Worm (Caenorhabditis elegans) whole organism, young adult: ENCODE measurements around the gene unc-7.

Experiments
- B0035.1 ChIP-seq: sonication (generic microtip); optimal IDR thresholded peaks from 2 replicates; lab custom pipeline; 2016; ENCODE audit warnings: missing genetic modification characterization, mild to moderate bottlenecking, missing compliant biosample characterization, missing genotype, missing genetic modification reagents
- B0261.1 ChIP-seq: sonication (generic microtip); optimal IDR thresholded peaks from 2 replicates; lab custom pipeline; 2016; ENCODE audit warnings: mild to moderate bottlenecking, missing genetic modification characterization, moderate library complexity, missing compliant biosample characterization
- D2030.7 ChIP-seq: fragments of 200-800 bp; sonication (Bioruptor generic); IDR thresholded peaks from 2 replicates; pipeline ENCODE4 v1.3.6; 2022; ENCODE audit warnings: missing genetic modification reagents, missing genetic modification characterization, missing compliant biosample characterization
- F10E7.11 ChIP-seq: sonication (generic microtip); optimal IDR thresholded peaks from 2 replicates; lab custom pipeline; 2017; ENCODE audit warnings: mild to moderate bottlenecking, missing genetic modification characterization, moderate library complexity, missing compliant biosample characterization
- F23B12.7 ChIP-seq: sonication (generic microtip); optimal IDR thresholded peaks from 2 replicates; lab custom pipeline; 2017; ENCODE audit warnings: missing genetic modification characterization, mild to moderate bottlenecking, missing compliant biosample characterization, antibody characterized with exemption, moderate library complexity; ENCODE audit not compliant: insufficient read depth
- F52B5.7 ChIP-seq: sonication (generic microtip); optimal IDR thresholded peaks from 2 replicates; lab custom pipeline; 2016; ENCODE audit warnings: mild to moderate bottlenecking, missing genetic modification characterization, missing compliant biosample characterization
- K11D2.4 ChIP-seq: fragments of 200-800 bp; sonication (Bioruptor generic); IDR thresholded peaks from 2 replicates; pipeline ENCODE4 v1.3.6; 2022; ENCODE audit warnings: missing genetic modification reagents, missing genetic modification characterization, missing compliant biosample characterization
- K12H6.12 ChIP-seq: fragments of 200-800 bp; sonication (Bioruptor generic); optimal IDR thresholded peaks from 2 replicates; lab custom pipeline; 2018; ENCODE audit warnings: mild to moderate bottlenecking, missing genetic modification characterization, missing compliant biosample characterization
- T07F8.4 ChIP-seq: sonication (generic microtip); optimal IDR thresholded peaks from 2 replicates; lab custom pipeline; 2016; ENCODE audit warnings: mild to moderate bottlenecking, missing genetic modification characterization, moderate library complexity, missing compliant biosample characterization
- T26A5.8 ChIP-seq: sonication (generic microtip); optimal IDR thresholded peaks from 2 replicates; lab custom pipeline; 2016; ENCODE audit warnings: missing genetic modification characterization, missing compliant biosample characterization
- Y79H2A.3 ChIP-seq: fragments of 200-800 bp; sonication (Bioruptor generic); conservative IDR thresholded peaks from 2 replicates; pipeline ENCODE4 v1.3.6; 2022; ENCODE audit warnings: missing genetic modification reagents, missing genetic modification characterization, missing compliant biosample characterization
- aptf-3 ChIP-seq: fragments of 200-800 bp; sonication (Bioruptor generic); IDR thresholded peaks from 2 replicates; pipeline ENCODE4 v1.3.6; 2022; ENCODE audit warnings: missing genetic modification characterization, missing compliant biosample characterization
- atf-7 ChIP-seq: sonication (generic microtip); optimal IDR thresholded peaks from 2 replicates; lab custom pipeline; 2017; ENCODE audit warnings: mild to moderate bottlenecking, missing genetic modification characterization, missing compliant biosample characterization
- attf-3 ChIP-seq: fragments of 200-800 bp; sonication (Bioruptor generic); conservative IDR thresholded peaks from 2 replicates; pipeline ENCODE4 v1.3.6; 2022; ENCODE audit warnings: missing genetic modification reagents, missing genetic modification characterization, missing compliant biosample characterization
- ccch-3 ChIP-seq: fragments of 200-800 bp; sonication (Bioruptor generic); optimal IDR thresholded peaks from 2 replicates; lab custom pipeline; 2018; ENCODE audit warnings: mild to moderate bottlenecking, missing genetic modification characterization, missing compliant biosample characterization
- ceh-100 ChIP-seq: fragments of 200-800 bp; sonication (Bioruptor generic); IDR thresholded peaks from 2 replicates; pipeline ENCODE4 v1.3.6; 2022; ENCODE audit warnings: missing genetic modification reagents, missing genetic modification characterization, missing compliant biosample characterization
- ceh-79 ChIP-seq: sonication (generic microtip); optimal IDR thresholded peaks from 2 replicates; lab custom pipeline; 2017; ENCODE audit warnings: mild to moderate bottlenecking, missing genetic modification characterization, missing compliant biosample characterization
- die-1 ChIP-seq: sonication (generic microtip); optimal IDR thresholded peaks from 2 replicates; lab custom pipeline; 2016; ENCODE audit warnings: missing genotype, mild to moderate bottlenecking, missing genetic modification characterization, missing compliant biosample characterization
- dpff-1 ChIP-seq: sonication (generic microtip); optimal IDR thresholded peaks from 2 replicates; lab custom pipeline; 2017; ENCODE audit warnings: mild to moderate bottlenecking, missing genetic modification characterization, missing compliant biosample characterization
- dpl-1 ChIP-seq: fragments of 150-350 bp; optimal IDR thresholded peaks from 2 replicates; lab custom pipeline; 2014; ENCODE audit warnings: missing biosample characterization, missing genetic modification reagents, missing genetic modification characterization
- efl-1 ChIP-seq: fragments of 150-350 bp; optimal IDR thresholded peaks from 2 replicates; lab custom pipeline; 2014; ENCODE audit warnings: missing biosample characterization, missing genetic modification reagents, missing genetic modification characterization
- hlh-12 ChIP-seq: sonication (generic microtip); optimal IDR thresholded peaks from 2 replicates; lab custom pipeline; 2016; ENCODE audit warnings: missing genetic modification characterization, missing compliant biosample characterization
- hlh-26 ChIP-seq: fragments of 200-800 bp; sonication (Bioruptor generic); conservative IDR thresholded peaks from 2 replicates; pipeline ENCODE4 v1.3.6; 2022; ENCODE audit warnings: missing genetic modification reagents, missing genetic modification characterization, missing compliant biosample characterization
- hmg-1.2 ChIP-seq: fragments of 200-800 bp; sonication (Bioruptor generic); IDR thresholded peaks from 2 replicates; pipeline ENCODE4 v1.3.6; 2022; ENCODE audit warnings: missing genetic modification reagents, missing genetic modification characterization, missing compliant biosample characterization
- hsf-1 ChIP-seq: fragments of 200-800 bp; sonication (Bioruptor generic); IDR thresholded peaks from 2 replicates; pipeline ENCODE4 v1.3.6; 2022; ENCODE audit warnings: missing genetic modification reagents, missing genetic modification characterization, missing compliant biosample characterization
- lsy-27 ChIP-seq: sonication (generic microtip); optimal IDR thresholded peaks from 2 replicates; lab custom pipeline; 2017; ENCODE audit warnings: missing genetic modification characterization, mild to moderate bottlenecking, missing compliant biosample characterization, antibody characterized with exemption, missing genotype, borderline replicate concordance; ENCODE audit not compliant: insufficient read depth
- madf-10 ChIP-seq: sonication (generic microtip); optimal IDR thresholded peaks from 2 replicates; lab custom pipeline; 2016; ENCODE audit warnings: mild to moderate bottlenecking, missing genetic modification characterization, missing compliant biosample characterization
- madf-3 ChIP-seq: fragments of 200-800 bp; sonication (Bioruptor generic); IDR thresholded peaks from 2 replicates; pipeline ENCODE4 v1.3.6; 2022; ENCODE audit warnings: missing genetic modification reagents, missing genetic modification characterization, missing compliant biosample characterization
- madf-8 ChIP-seq: fragments of 200-800 bp; sonication (Bioruptor generic); conservative IDR thresholded peaks from 2 replicates; pipeline ENCODE4 v1.3.6; 2022; ENCODE audit warnings: missing genetic modification reagents, missing genetic modification characterization, missing compliant biosample characterization
- mcd-1 ChIP-seq: fragments of 200-800 bp; sonication (Bioruptor generic); IDR thresholded peaks from 2 replicates; pipeline ENCODE4 v1.3.6; 2022; ENCODE audit warnings: missing genetic modification reagents, missing genetic modification characterization, missing compliant biosample characterization
- mes-4 ChIP-seq: sonication (generic microtip); optimal IDR thresholded peaks from 2 replicates; lab custom pipeline; 2016; ENCODE audit warnings: missing genotype, missing genetic modification characterization, missing compliant biosample characterization
- mxl-1 ChIP-seq: sonication (generic microtip); optimal IDR thresholded peaks from 2 replicates; lab custom pipeline; 2016; ENCODE audit warnings: missing genetic modification characterization, missing compliant biosample characterization
- nfya-2 ChIP-seq: fragments of 200-800 bp; sonication (Bioruptor generic); IDR thresholded peaks from 2 replicates; pipeline ENCODE4 v1.3.6; 2022; ENCODE audit warnings: missing genetic modification reagents, missing genetic modification characterization, missing compliant biosample characterization
- nfyb-1 ChIP-seq: fragments of 200-800 bp; sonication (Bioruptor generic); IDR thresholded peaks from 2 replicates; pipeline ENCODE4 v1.3.6; 2022; ENCODE audit warnings: missing genetic modification reagents, missing genetic modification characterization, missing compliant biosample characterization
- nhr-80 ChIP-seq: sonication (generic microtip); optimal IDR thresholded peaks from 2 replicates; lab custom pipeline; 2016; ENCODE audit warnings: missing genetic modification characterization, missing compliant biosample characterization
- pha-4 ChIP-seq: fragments of 150-350 bp; sonication (generic microtip); optimal IDR thresholded peaks from 2 replicates; lab custom pipeline; 2014; ENCODE audit warnings: missing biosample characterization, missing genetic modification reagents, missing genetic modification characterization
- rcor-1 ChIP-seq: fragments of 200-800 bp; sonication (Bioruptor generic); IDR thresholded peaks from 2 replicates; pipeline ENCODE4 v1.3.6; 2022; ENCODE audit warnings: missing genetic modification reagents, missing genetic modification characterization, missing compliant biosample characterization
- repo-1 ChIP-seq: sonication (generic microtip); optimal IDR thresholded peaks from 2 replicates; lab custom pipeline; 2017; ENCODE audit warnings: mild to moderate bottlenecking, missing genetic modification characterization, missing compliant biosample characterization
- sea-2 ChIP-seq: fragments of 200-800 bp; sonication (Bioruptor generic); IDR thresholded peaks from 2 replicates; pipeline ENCODE4 v1.3.6; 2022; ENCODE audit warnings: missing genetic modification characterization, missing compliant biosample characterization
- snpc-1.1 ChIP-seq: sonication (generic microtip); optimal IDR thresholded peaks from 2 replicates; lab custom pipeline; 2017; ENCODE audit warnings: missing genetic modification characterization, mild to moderate bottlenecking, missing compliant biosample characterization, antibody characterized with exemption, moderate library complexity, missing genotype, missing genetic modification reagents; ENCODE audit not compliant: insufficient read depth
- snpc-1.3 ChIP-seq: sonication (generic microtip); optimal IDR thresholded peaks from 2 replicates; lab custom pipeline; 2017; ENCODE audit warnings: missing genetic modification characterization, mild to moderate bottlenecking, missing compliant biosample characterization, antibody characterized with exemption, moderate library complexity, missing genotype, missing genetic modification reagents; ENCODE audit not compliant: insufficient read depth
- sptf-2 ChIP-seq: fragments of 200-800 bp; sonication (Bioruptor generic); optimal IDR thresholded peaks from 2 replicates; lab custom pipeline; 2018; ENCODE audit warnings: mild to moderate bottlenecking, missing genetic modification characterization, missing compliant biosample characterization
- tbx-9 ChIP-seq: sonication (generic microtip); optimal IDR thresholded peaks from 2 replicates; lab custom pipeline; 2016; ENCODE audit warnings: borderline replicate concordance, missing genetic modification characterization, inconsistent platforms, missing compliant biosample characterization
- unc-130 ChIP-seq: sonication (generic microtip); optimal IDR thresholded peaks from 2 replicates; lab custom pipeline; 2016; ENCODE audit warnings: missing genetic modification reagents, missing genetic modification characterization, missing compliant biosample characterization
- zim-3 ChIP-seq: sonication (generic microtip); optimal IDR thresholded peaks from 2 replicates; lab custom pipeline; 2017; ENCODE audit warnings: mild to moderate bottlenecking, missing genetic modification characterization, moderate library complexity, missing compliant biosample characterization
- ztf-22 ChIP-seq: fragments of 200-800 bp; sonication (Bioruptor generic); optimal IDR thresholded peaks from 2 replicates; lab custom pipeline; 2018; ENCODE audit warnings: mild to moderate bottlenecking, missing genetic modification characterization, moderate library complexity, missing compliant biosample characterization
- ztf-26 ChIP-seq: sonication (generic microtip); optimal IDR thresholded peaks from 2 replicates; lab custom pipeline; 2017; ENCODE audit warnings: missing genetic modification characterization, missing compliant biosample characterization
- ztf-3 ChIP-seq: fragments of 200-800 bp; sonication (Bioruptor generic); optimal IDR thresholded peaks from 2 replicates; lab custom pipeline; 2018; ENCODE audit warnings: mild to moderate bottlenecking, missing genetic modification characterization, missing compliant biosample characterization
- ztf-6 ChIP-seq: fragments of 200-800 bp; sonication (Bioruptor generic); IDR thresholded peaks from 2 replicates; pipeline ENCODE4 v1.3.6; 2022; ENCODE audit warnings: missing genetic modification reagents, missing genetic modification characterization, missing compliant biosample characterization

Gene unc-7

DNA sequence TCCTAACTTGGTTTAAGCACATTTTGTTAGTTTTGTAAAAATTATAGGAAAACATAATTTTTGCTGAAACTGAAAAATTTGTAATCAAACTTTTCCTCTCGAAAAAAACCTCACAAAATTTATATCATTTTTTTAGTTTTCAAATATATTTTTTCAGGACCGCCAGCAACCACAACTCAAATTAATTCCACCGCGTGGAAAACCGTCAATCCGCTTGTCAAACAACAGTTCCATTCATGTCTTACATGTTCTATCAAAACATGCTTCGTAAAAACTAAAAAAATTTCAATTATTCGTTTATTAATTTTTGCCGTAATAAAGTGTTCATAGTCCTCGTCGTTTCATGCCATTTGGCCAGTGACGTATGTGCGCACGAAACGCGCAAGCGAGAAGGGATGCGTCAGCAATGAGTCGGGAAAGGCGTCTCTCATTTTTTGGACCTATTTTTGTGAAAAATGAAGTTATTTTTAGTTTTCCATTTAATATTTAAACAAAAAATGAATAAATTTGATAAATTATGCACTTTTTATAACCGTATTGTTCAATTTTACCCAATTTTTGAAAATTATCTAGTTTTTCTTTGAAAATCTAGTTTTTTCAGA, 25.9 kb upstream of the unc-7 start, which contains the start of gene ucr-2.2 (continued):
- TF ChIP-seq T07F8.4 (tag; lab: Kevin White, UChicago), result no peak
- TF ChIP-seq snpc-1.1, result no peak
- TF ChIP-seq ceh-79 (tag; lab: Kevin White, UChicago), result no peak
- no peak for TF ChIP-seq F52B5.7 (tag; lab: Kevin White, UChicago)
- peak; percentile 75 for TF ChIP-seq K11D2.4
- no peak for TF ChIP-seq ztf-6
- TF ChIP-seq F23B12.7 (tag; lab: Kevin White, UChicago), result peak; percentile 68
- no peak for TF ChIP-seq dpff-1
- no peak for TF ChIP-seq hlh-26 (GFP tag; lab: Robert Waterston, UW)
- no peak for TF ChIP-seq zim-3 (tag; lab: Kevin White, UChicago)
- TF ChIP-seq mxl-1 (tag; lab: Kevin White, UChicago), result no peak
- no peak for TF ChIP-seq snpc-1.3 (tag; lab: Kevin White, UChicago)
- TF ChIP-seq ztf-22 (GFP tag; lab: Kevin White, UChicago), result no peak
- peak; percentile 71 for TF ChIP-seq ztf-26 (tag; lab: Kevin White, UChicago)
- TF ChIP-seq Y79H2A.3, result no peak
- no peak for TF ChIP-seq nfya-2 (GFP tag; lab: Robert Waterston, UW)
- peak; percentile 46 for TF ChIP-seq madf-10
- TF ChIP-seq madf-8 (GFP tag; lab: Robert Waterston, UW), result no peak
- TF ChIP-seq B0261.1, result peak; percentile 21
- peak; percentile 87 for TF ChIP-seq nhr-80 (tag; lab: Kevin White, UChicago)
- peak; percentile 81 for TF ChIP-seq atf-7 (tag; lab: Kevin White, UChicago)
- no peak for TF ChIP-seq lsy-27 (tag; lab: Kevin White, UChicago)
- TF ChIP-seq efl-1, result no peak
- no peak for TF ChIP-seq D2030.7
- TF ChIP-seq F10E7.11 (tag; lab: Kevin White, UChicago), result no peak
- TF ChIP-seq rcor-1 (GFP tag; lab: Robert Waterston, UW), result no peak
- TF ChIP-seq mes-4 (tag; lab: Kevin White, UChicago), result no peak
- no peak for TF ChIP-seq sea-2 (GFP tag; lab: Robert Waterston, UW)
- peak; percentile 49 for TF ChIP-seq hmg-1.2 (GFP tag; lab: Robert Waterston, UW)
- TF ChIP-seq nfyb-1 (GFP tag; lab: Robert Waterston, UW), result no peak
- TF ChIP-seq repo-1 (tag; lab: Kevin White, UChicago), result peak; percentile 31
- TF ChIP-seq tbx-9, result no peak
- no peak for TF ChIP-seq dpl-1 (GFP tag; lab: Kevin White, UChicago)
- no peak for TF ChIP-seq die-1 (tag; lab: Kevin White, UChicago)
- TF ChIP-seq mcd-1 (GFP tag; lab: Robert Waterston, UW), result peak; percentile 76
- no peak for TF ChIP-seq B0035.1 (tag; lab: Kevin White, UChicago)
- TF ChIP-seq K12H6.12, result peak; percentile 61
- TF ChIP-seq pha-4 (tag; lab: Kevin White, UChicago), result no peak
- no peak for TF ChIP-seq ceh-100
- TF ChIP-seq ccch-3 (GFP tag; lab: Kevin White, UChicago), result no peak
- TF ChIP-seq unc-130, result no peak
- no peak for TF ChIP-seq hsf-1 (GFP tag; lab: Robert Waterston, UW)
- no peak for TF ChIP-seq hlh-12 (tag; lab: Kevin White, UChicago)
- TF ChIP-seq ztf-3 (GFP tag; lab: Kevin White, UChicago), result no peak
- TF ChIP-seq T26A5.8 (tag; lab: Kevin White, UChicago), result no peak
- TF ChIP-seq attf-3, result no peak
- TF ChIP-seq sptf-2 (GFP tag; lab: Kevin White, UChicago), result no peak
- TF ChIP-seq aptf-3, result no peak
- 0 out of 2 replicates have a peak, but pooled peaks have one; percentile 25 for TF ChIP-seq madf-3
